Worm (Caenorhabditis elegans) whole organism, L2 larva: ENCODE data around the gene F28E10.1.

Experiments
- nhr-10 ChIP-seq: sonication (generic microtip); optimal IDR thresholded peaks from 2 replicates; lab custom pipeline; 2017; ENCODE audit warnings: missing biosample characterization, missing genetic modification characterization
- unc-39 ChIP-seq: fragments of 150-350 bp; optimal IDR thresholded peaks from 2 replicates; lab custom pipeline; 2014; ENCODE audit warnings: missing biosample characterization, missing genetic modification characterization
- ztf-11 ChIP-seq: sonication (generic microtip); optimal IDR thresholded peaks from 2 replicates; lab custom pipeline; 2017; ENCODE audit warnings: missing biosample characterization, missing genetic modification characterization

Gene F28E10.1

DNA sequence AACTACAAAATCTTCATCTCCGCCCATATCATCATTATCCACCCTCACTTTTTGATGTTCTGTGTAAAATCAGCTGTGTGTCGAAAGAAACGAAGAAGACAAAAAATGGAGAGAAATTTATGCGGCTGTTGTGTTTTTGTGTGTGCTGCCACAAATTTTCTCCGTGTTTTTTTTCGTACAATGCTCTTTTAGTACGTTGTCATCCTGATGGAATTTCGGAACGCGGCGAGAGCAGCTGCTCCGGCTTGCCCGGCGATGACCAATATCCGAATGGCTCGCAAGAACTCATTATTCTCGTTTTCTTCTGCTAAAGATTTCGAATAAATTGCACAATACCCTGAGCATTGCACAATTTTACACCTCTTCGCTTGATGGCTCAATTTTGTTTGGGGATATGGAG, 70.7 kb downstream of the F28E10.1 start:
- TF ChIP-seq unc-39 (tag; lab: Kevin White, UChicago) (no peak), nhr-10 (no peak), ztf-11 (tag; lab: Kevin White, UChicago) (no peak)
